Fruit fly (Drosophila melanogaster): ENCODE data around the gene Vha26.

Vha26 gene

DNA sequence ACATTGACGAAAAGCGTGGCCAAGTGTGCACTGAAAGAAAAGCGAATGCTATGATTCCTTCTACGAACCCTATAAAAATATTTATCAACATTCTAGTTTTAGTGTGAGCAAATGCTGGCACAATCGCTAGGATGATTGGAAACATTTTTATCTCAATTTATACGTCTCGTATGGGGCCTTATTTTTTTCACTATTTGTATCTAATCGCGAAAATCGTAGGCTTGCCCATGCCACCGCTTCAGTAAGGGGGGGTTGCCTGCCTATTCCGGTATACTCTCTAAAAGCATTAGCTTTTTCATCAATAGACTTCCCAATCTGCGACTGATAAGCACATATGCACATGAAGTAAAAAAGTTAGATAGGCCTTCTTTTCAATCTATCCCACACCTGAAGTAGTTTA lies 25.9 kb upstream of the Vha26 start (continued):
- TF ChIP-seq CG11085 (GFP tag; IDR thresholded peaks at IDR 0.05) (peak; percentile 55), Nf-YC (tag; optimal IDR thresholded peaks at IDR 0.05) (no peak), CG7357 (GFP tag; IDR thresholded peaks at IDR 0.05) (peak; percentile 68; the same call in 2 of the 3 replicates), croc (GFP tag; conservative IDR thresholded peaks at IDR 0.05) (peak; percentile 56; the same call in 2 of the 3 replicates), CG10979 (tag; optimal IDR thresholded peaks at IDR 0.05) (peak; percentile 67), CG6854 (GFP tag; optimal IDR thresholded peaks at IDR 0.05) (peak; percentile 50), CG2120 (GFP tag; optimal IDR thresholded peaks at IDR 0.05) (peak; percentile 88), CG43689 (GFP tag; IDR thresholded peaks at IDR 0.05) (peak; percentile 53; the same call in 1 of the 2 replicates), lab (GFP tag; optimal IDR thresholded peaks at IDR 0.05) (peak; percentile 93), D (optimal IDR thresholded peaks at IDR 0.05) (no peak), D (GFP tag; optimal IDR thresholded peaks at IDR 0.05) (peak; percentile 72), Hmx (GFP tag; optimal IDR thresholded peaks at IDR 0.05) (no peak), dmrt99B (tag; optimal IDR thresholded peaks at IDR 0.05) (peak; percentile 88), CG1024 (GFP tag; IDR thresholded peaks at IDR 0.05) (peak; percentile 76), dm (GFP tag; optimal IDR thresholded peaks at IDR 0.05) (peak; percentile 39), Mad (GFP tag; optimal IDR thresholded peaks at IDR 0.05) (peak; percentile 80), CG1529 (GFP tag; optimal IDR thresholded peaks at IDR 0.05) (peak; percentile 70), Bteb2 (GFP tag; optimal IDR thresholded peaks at IDR 0.05) (peak; percentile 31), lilli (GFP tag; optimal IDR thresholded peaks at IDR 0.05) (peak; percentile 82), CTCF (GFP tag; optimal IDR thresholded peaks at IDR 0.05) (peak; percentile 14), CG9215 (GFP tag; IDR thresholded peaks at IDR 0.05) (peak; percentile 66), esg (GFP tag; conservative IDR thresholded peaks at IDR 0.05) (peak; percentile 82), emc (GFP tag; optimal IDR thresholded peaks at IDR 0.05) (peak; percentile 63), oc (tag; optimal IDR thresholded peaks at IDR 0.05) (peak; percentile 69), CG17361 (GFP tag; IDR thresholded peaks at IDR 0.05) (peak; percentile 79), zf30C (GFP tag; optimal IDR thresholded peaks at IDR 0.05) (peak; percentile 80), CG4282 (GFP tag; optimal IDR thresholded peaks at IDR 0.05) (peak; percentile 53), CG10147 (GFP tag; optimal IDR thresholded peaks at IDR 0.05) (peak; percentile 75), CG9727 (GFP tag; optimal IDR thresholded peaks at IDR 0.05) (peak; percentile 77), mld (GFP tag; IDR thresholded peaks at IDR 0.05; ENCODE audit: partially characterized antibody) (no peak), Dip2 (GFP tag; IDR thresholded peaks at IDR 0.05) (no peak), unpg (GFP tag; optimal IDR thresholded peaks at IDR 0.05) (peak; percentile 82), toy (GFP tag; IDR thresholded peaks at IDR 0.05) (0 out of 2 replicates have a peak, but pooled peaks have one; percentile 49), CG33213 (GFP tag; optimal IDR thresholded peaks at IDR 0.05) (peak; percentile 59), CG34376 (GFP tag; optimal IDR thresholded peaks at IDR 0.05) (peak; percentile 96), CG12219 (GFP tag; optimal IDR thresholded peaks at IDR 0.05) (peak; percentile 80), sug (tag; optimal IDR thresholded peaks at IDR 0.05) (peak; percentile 95), tio (GFP tag; optimal IDR thresholded peaks at IDR 0.05) (no peak), CG8281 (tag; optimal IDR thresholded peaks at IDR 0.05) (peak; percentile 62), CG15073 (GFP tag; optimal IDR thresholded peaks at IDR 0.05) (no peak), H15 (GFP tag; IDR thresholded peaks at IDR 0.05) (peak; percentile 74), gro (GFP tag; optimal IDR thresholded peaks at IDR 0.05) (peak; percentile 82), CG12155 (GFP tag; optimal IDR thresholded peaks at IDR 0.05) (peak; percentile 52), Doc2 (GFP tag; IDR thresholded peaks at IDR 0.05) (peak; percentile 79), insv (GFP tag; optimal IDR thresholded peaks at IDR 0.05) (no peak), lbe (GFP tag; optimal IDR thresholded peaks at IDR 0.05) (peak; percentile 68), sens (GFP tag) (peak; percentile 96), Tbp (GFP tag; optimal IDR thresholded peaks at IDR 0.05) (no peak), hbn (GFP tag; IDR thresholded peaks at IDR 0.05; ENCODE audit: partially characterized antibody) (no peak), CG12104 (GFP tag; optimal IDR thresholded peaks at IDR 0.05) (peak; percentile 24), CG11504 (tag; optimal IDR thresholded peaks at IDR 0.05) (peak; percentile 88), CG1832 (GFP tag; optimal IDR thresholded peaks at IDR 0.05) (no peak)

Data from whole organism, embryonic.